Fruit fly (Drosophila melanogaster) whole organism, embryonic: ENCODE measurements around the gene ND-30.

Source experiments
- Blimp-1 ChIP-seq: fragments of 200-800 bp; sonication (Bioruptor generic); optimal IDR thresholded peaks from 3 replicates; lab custom pipeline; 2018; ENCODE audit warnings: missing biosample characterization, missing genetic modification characterization, mild to moderate bottlenecking, moderate library complexity, missing genetic modification reagents
- BtbVII ChIP-seq: fragments of 200-800 bp; sonication (Bioruptor generic); optimal IDR thresholded peaks from 3 replicates; lab custom pipeline; 2017; ENCODE audit warnings: missing biosample characterization, mild to moderate bottlenecking, missing genetic modification characterization
- Bteb2 ChIP-seq: fragments of 200-800 bp; sonication (Bioruptor generic); optimal IDR thresholded peaks from 2 replicates; lab custom pipeline; 2016; ENCODE audit warnings: missing biosample characterization, missing genetic modification characterization
- CG10267 ChIP-seq: fragments of 200-800 bp; sonication (Bioruptor generic); optimal IDR thresholded peaks from 2 replicates; lab custom pipeline; 2018; ENCODE audit warnings: missing biosample characterization, mild to moderate bottlenecking, missing genetic modification characterization, moderate library complexity
- CG10959 ChIP-seq: fragments of 200-800 bp; sonication (Bioruptor generic); IDR thresholded peaks from 2 replicates; pipeline ENCODE4 v1.3.6; 2022; ENCODE audit warnings: missing biosample characterization, missing genetic modification characterization
- CG11723 ChIP-seq: fragments of 200-800 bp; sonication (Bioruptor generic); optimal IDR thresholded peaks from 2 replicates; lab custom pipeline; 2017; ENCODE audit warnings: missing biosample characterization, mild to moderate bottlenecking, missing genetic modification characterization
- CG12659 ChIP-seq: fragments of 200-800 bp; sonication (Bioruptor generic); optimal IDR thresholded peaks from 3 replicates; lab custom pipeline; 2017; ENCODE audit warnings: mild to moderate bottlenecking, missing biosample characterization, missing genetic modification reagents, missing genetic modification characterization
- CG13287 ChIP-seq: fragments of 200-800 bp; sonication (Bioruptor generic); IDR thresholded peaks from 2 replicates; pipeline ENCODE4 v1.3.6; 2022; ENCODE audit warnings: missing biosample characterization, missing genetic modification characterization; ENCODE audit not compliant: partially characterized antibody
- CG13296 ChIP-seq: fragments of 200-800 bp; sonication (Bioruptor generic); optimal IDR thresholded peaks from 3 replicates; lab custom pipeline; 2018; ENCODE audit warnings: missing biosample characterization, mild to moderate bottlenecking, missing genetic modification characterization
- CG14710 ChIP-seq: fragments of 200-800 bp; sonication (Bioruptor generic); optimal IDR thresholded peaks from 3 replicates; lab custom pipeline; 2019; ENCODE audit warnings: missing biosample characterization, mild to moderate bottlenecking, missing genetic modification characterization, moderate library complexity
- CG15269 ChIP-seq: fragments of 200-800 bp; sonication (Bioruptor generic); optimal IDR thresholded peaks from 2 replicates; lab custom pipeline; 2018; ENCODE audit warnings: missing biosample characterization, mild to moderate bottlenecking, missing genetic modification characterization, moderate library complexity
- CG16813 ChIP-seq: fragments of 200-800 bp; sonication (Bioruptor generic); IDR thresholded peaks from 3 replicates; pipeline ENCODE4 v1.3.6; 2022; ENCODE audit warnings: missing biosample characterization, missing genetic modification characterization; ENCODE audit not compliant: partially characterized antibody
- CG16815 ChIP-seq: fragments of 200-800 bp; sonication (Bioruptor generic); optimal IDR thresholded peaks from 3 replicates; lab custom pipeline; 2017; ENCODE audit warnings: missing biosample characterization, mild to moderate bottlenecking, missing genetic modification characterization
- CG16863 ChIP-seq: fragments of 200-800 bp; sonication (Bioruptor generic); optimal IDR thresholded peaks from 3 replicates; lab custom pipeline; 2016; ENCODE audit warnings: missing biosample characterization, missing genetic modification characterization
- CG1792 ChIP-seq: fragments of 200-800 bp; sonication (Bioruptor generic); optimal IDR thresholded peaks from 2 replicates; lab custom pipeline; 2016; ENCODE audit warnings: missing biosample characterization, missing genetic modification characterization
- CG18599 ChIP-seq: fragments of 200-800 bp; sonication (Bioruptor generic); optimal IDR thresholded peaks from 3 replicates; lab custom pipeline; 2017; ENCODE audit warnings: missing biosample characterization, missing genetic modification characterization, mild to moderate bottlenecking, moderate library complexity, missing genetic modification reagents
- CG34224 ChIP-seq: fragments of 200-800 bp; sonication (Bioruptor generic); IDR thresholded peaks from 3 replicates; pipeline ENCODE4 v1.3.6; 2022; ENCODE audit warnings: missing biosample characterization, missing genetic modification characterization; ENCODE audit not compliant: partially characterized antibody
- CG34376 ChIP-seq: fragments of 200-800 bp; sonication (Bioruptor generic); optimal IDR thresholded peaks from 2 replicates; lab custom pipeline; 2018; ENCODE audit warnings: missing biosample characterization, mild to moderate bottlenecking, missing genetic modification characterization
- CG34422 ChIP-seq: fragments of 200-800 bp; sonication (Bioruptor generic); IDR thresholded peaks from 3 replicates; pipeline ENCODE4 v1.3.6; 2022; ENCODE audit warnings: missing biosample characterization, missing genetic modification characterization
- CG6854 ChIP-seq: fragments of 200-800 bp; sonication (Bioruptor generic); optimal IDR thresholded peaks from 3 replicates; lab custom pipeline; 2017; ENCODE audit warnings: missing biosample characterization, mild to moderate bottlenecking, missing genetic modification characterization
- CG7556 ChIP-seq: fragments of 200-800 bp; sonication (Bioruptor generic); optimal IDR thresholded peaks from 2 replicates; lab custom pipeline; 2017; ENCODE audit warnings: missing biosample characterization, mild to moderate bottlenecking, missing genetic modification characterization
- CG7839 ChIP-seq: fragments of 200-800 bp; sonication (Bioruptor generic); optimal IDR thresholded peaks from 3 replicates; lab custom pipeline; 2018; ENCODE audit warnings: missing biosample characterization, mild to moderate bottlenecking, missing genetic modification characterization, moderate library complexity
- CG9932 ChIP-seq: fragments of 200-800 bp; sonication (Bioruptor generic); IDR thresholded peaks from 2 replicates; pipeline ENCODE4 v1.3.6; 2022; ENCODE audit warnings: missing biosample characterization, missing genetic modification characterization
- CrebB ChIP-seq: fragments of 200-800 bp; sonication (Bioruptor generic); optimal IDR thresholded peaks from 3 replicates; lab custom pipeline; 2018; ENCODE audit warnings: missing biosample characterization, mild to moderate bottlenecking, missing genetic modification characterization
- Deaf1 ChIP-seq: fragments of 200-800 bp; optimal IDR thresholded peaks from 3 replicates; lab custom pipeline; 2019; ENCODE audit warnings: missing biosample characterization, mild to moderate bottlenecking, missing genetic modification characterization, moderate library complexity
- Doc3 ChIP-seq: fragments of 200-800 bp; sonication (Bioruptor generic); IDR thresholded peaks from 3 replicates; pipeline ENCODE4 v1.3.6; 2022; ENCODE audit warnings: missing biosample characterization, missing genetic modification characterization; ENCODE audit not compliant: partially characterized antibody
- Fer1 ChIP-seq: fragments of 200-800 bp; sonication (Bioruptor generic); optimal IDR thresholded peaks from 2 replicates; lab custom pipeline; 2017; ENCODE audit warnings: missing biosample characterization, mild to moderate bottlenecking, missing genetic modification characterization
- Hmr ChIP-seq: fragments of 200-800 bp; sonication (Bioruptor generic); optimal IDR thresholded peaks from 3 replicates; lab custom pipeline; 2017; ENCODE audit warnings: mild to moderate bottlenecking, missing biosample characterization, missing genetic modification reagents, missing genetic modification characterization
- MTF-1 ChIP-seq: fragments of 200-800 bp; sonication (Bioruptor generic); optimal IDR thresholded peaks from 2 replicates; lab custom pipeline; 2018; ENCODE audit warnings: missing biosample characterization, mild to moderate bottlenecking, missing genetic modification characterization, borderline replicate concordance
- Mes4 ChIP-seq: fragments of 200-800 bp; sonication (Bioruptor generic); optimal IDR thresholded peaks from 2 replicates; lab custom pipeline; 2016; ENCODE audit warnings: missing biosample characterization, missing genetic modification characterization
- Sox100B ChIP-seq: fragments of 200-800 bp; sonication (Bioruptor generic); optimal IDR thresholded peaks from 3 replicates; lab custom pipeline; 2018; ENCODE audit warnings: missing biosample characterization, mild to moderate bottlenecking, missing genetic modification characterization
- Trl ChIP-seq, 3 experiments: fragments of >200 bp in 2 of 3; fragments of 200-800 bp in 1 of 3; sonication (Bioruptor generic) in 1 of 3; optimal IDR thresholded peaks; 2 replicates in 1 of 3; 3 replicates in 2 of 3; lab custom pipeline; 2016 to 2017; ENCODE audit warnings: missing biosample characterization in 1 of 3, missing genetic modification characterization in 1 of 3
- YL-1 ChIP-seq: fragments of 200-800 bp; sonication (Bioruptor generic); optimal IDR thresholded peaks from 3 replicates; lab custom pipeline; 2017; ENCODE audit warnings: missing biosample characterization, mild to moderate bottlenecking, missing genetic modification characterization
- bbx ChIP-seq: fragments of 200-800 bp; sonication (Bioruptor generic); IDR thresholded peaks from 2 replicates; pipeline ENCODE4 v1.3.6; 2022; ENCODE audit warnings: missing biosample characterization, missing genetic modification characterization; ENCODE audit not compliant: partially characterized antibody
- bcd ChIP-seq: fragments of 200-800 bp; sonication (Bioruptor generic); optimal IDR thresholded peaks from 2 replicates; lab custom pipeline; 2017; ENCODE audit warnings: missing biosample characterization, mild to moderate bottlenecking, missing genetic modification characterization
- chif ChIP-seq, 2 experiments: fragments of 200-800 bp; sonication (Bioruptor generic); optimal IDR thresholded peaks; 3 replicates each; lab custom pipeline; 2016; ENCODE audit warnings: missing biosample characterization in 2 of 2, missing genetic modification characterization in 2 of 2
- danr ChIP-seq: fragments of 200-800 bp; sonication (Bioruptor generic); IDR thresholded peaks from 2 replicates; pipeline ENCODE4 v1.3.6; 2022; ENCODE audit warnings: missing biosample characterization, missing genetic modification characterization
- fd3F ChIP-seq: fragments of 200-800 bp; sonication (Bioruptor generic); optimal IDR thresholded peaks from 2 replicates; lab custom pipeline; 2018; ENCODE audit warnings: missing biosample characterization, mild to moderate bottlenecking, missing genetic modification characterization, moderate library complexity
- grn ChIP-seq: fragments of 200-800 bp; sonication (Bioruptor generic); optimal IDR thresholded peaks from 3 replicates; lab custom pipeline; 2017; ENCODE audit warnings: missing biosample characterization, missing genetic modification characterization
- her ChIP-seq: fragments of 200-800 bp; sonication (Bioruptor generic); optimal IDR thresholded peaks from 2 replicates; lab custom pipeline; 2016; ENCODE audit warnings: missing biosample characterization, missing genetic modification characterization
- insv ChIP-seq, 2 experiments: fragments of 200-800 bp; sonication (Bioruptor generic); optimal IDR thresholded peaks; 3 replicates each; lab custom pipeline; 2016 to 2018; ENCODE audit warnings: missing biosample characterization in 2 of 2, missing genetic modification characterization in 2 of 2
- lmd ChIP-seq: fragments of 200-800 bp; sonication (Bioruptor generic); IDR thresholded peaks from 2 replicates; pipeline ENCODE4 v1.3.6; 2022; ENCODE audit warnings: missing biosample characterization, missing genetic modification characterization
- maf-S ChIP-seq: fragments of 200-800 bp; sonication (Bioruptor generic); optimal IDR thresholded peaks from 2 replicates; lab custom pipeline; 2016; ENCODE audit warnings: missing biosample characterization, missing genetic modification characterization
- nom ChIP-seq: fragments of 200-800 bp; sonication (Bioruptor generic); optimal IDR thresholded peaks from 2 replicates; lab custom pipeline; 2017; ENCODE audit warnings: missing biosample characterization, missing genetic modification characterization, mild to moderate bottlenecking, moderate library complexity, missing genetic modification reagents
- pan ChIP-seq, 4 experiments: fragments of >200 bp in 3 of 4; fragments of 200-800 bp in 1 of 4; sonication (Bioruptor generic) in 1 of 4; optimal IDR thresholded peaks in 3 of 4; IDR thresholded peaks in 1 of 4; 2 replicates each; pipeline versions ENCODE4 v1.3.6 to Lab custom; 2017 to 2022; ENCODE audit warnings: missing biosample characterization in 2 of 4, missing genetic modification characterization in 2 of 4, mixed read lengths in 1 of 4
- sd ChIP-seq: fragments of 200-800 bp; sonication (Bioruptor generic); optimal IDR thresholded peaks from 3 replicates; lab custom pipeline; 2018; ENCODE audit warnings: missing biosample characterization, mild to moderate bottlenecking, missing genetic modification characterization, moderate library complexity
- so ChIP-seq: fragments of 200-800 bp; sonication (Bioruptor generic); IDR thresholded peaks from 3 replicates; pipeline ENCODE4 v1.3.6; 2022; ENCODE audit warnings: missing biosample characterization, missing genetic modification characterization
- vvl ChIP-seq: fragments of 200-800 bp; sonication (Bioruptor generic); IDR thresholded peaks from 2 replicates; pipeline ENCODE4 v1.3.6; 2022; ENCODE audit warnings: missing biosample characterization, missing genetic modification characterization

ND-30 gene

dm6 chr3L:3134064-3134545, 25.3 kb downstream of the ND-30 start (continued):
- TF ChIP-seq lmd, result no peak
- no peak for TF ChIP-seq CG16863 (GFP tag; lab: Kevin White, UChicago)
- TF ChIP-seq MTF-1 (GFP tag; lab: Kevin White, UChicago), result peak; percentile 28
- TF ChIP-seq Bteb2, result no peak
- TF ChIP-seq CG7556 (GFP tag; lab: Kevin White, UChicago), result peak; percentile 42
- TF ChIP-seq insv (GFP tag; optimal IDR thresholded peaks at IDR 0.05; lab: Kevin White, UChicago), result no peak
- peak; percentile 3 for TF ChIP-seq Blimp-1 (GFP tag; lab: Kevin White, UChicago)
- peak; percentile 27 for TF ChIP-seq Fer1 (GFP tag; lab: Kevin White, UChicago)
- no peak for TF ChIP-seq Doc3 (GFP tag; lab: Robert Waterston, UW)
- no peak for TF ChIP-seq fd3F (GFP tag; lab: Kevin White, UChicago)
- peak; percentile 52 for TF ChIP-seq CG7839
- TF ChIP-seq CG11723 (GFP tag; lab: Kevin White, UChicago), result no peak
- no peak for TF ChIP-seq danr (GFP tag; lab: Robert Waterston, UW)
- no peak for TF ChIP-seq her (GFP tag; lab: Kevin White, UChicago)
- peak; percentile 59 for TF ChIP-seq Deaf1 (tag; lab: Kevin White, UChicago)
- TF ChIP-seq pan (optimal IDR thresholded peaks at IDR 0.05; lab: Kevin White, UChicago), result no peak
- peak in 1 of 2 experiments; percentile 14 for TF ChIP-seq pan (GFP tag; optimal IDR thresholded peaks at IDR 0.05 in 1 of 2, IDR thresholded peaks at IDR 0.05 in 1 of 2)
- TF ChIP-seq CG6854 (GFP tag; lab: Kevin White, UChicago), result no peak
- no peak for TF ChIP-seq CG16813 (GFP tag; lab: Robert Waterston, UW)
- TF ChIP-seq CrebB (tag; lab: Kevin White, UChicago), result peak; percentile 5
- peak; percentile 26 for TF ChIP-seq Hmr (GFP tag; lab: Kevin White, UChicago)
- TF ChIP-seq CG12659 (GFP tag; lab: Kevin White, UChicago), result peak; percentile 2
- peak; percentile 55 for TF ChIP-seq BtbVII (GFP tag; lab: Kevin White, UChicago)
- no peak for TF ChIP-seq CG10959 (GFP tag; lab: Robert Waterston, UW)
- peak; percentile 7; the same call in 1 of the 2 replicates for TF ChIP-seq CG13287 (GFP tag; lab: Robert Waterston, UW)
- 0 out of 2 replicates have a peak, but pooled peaks have one; percentile 25 for TF ChIP-seq vvl (GFP tag; lab: Robert Waterston, UW)
- TF ChIP-seq grn (GFP tag; lab: Kevin White, UChicago), result no peak
- TF ChIP-seq chif (GFP tag; optimal IDR thresholded peaks at IDR 0.05; lab: Kevin White, UChicago), result no peak
- TF ChIP-seq bcd (GFP tag; lab: Kevin White, UChicago), result no peak
- TF ChIP-seq maf-S (GFP tag; lab: Kevin White, UChicago), result no peak
- TF ChIP-seq CG13296, result peak; percentile 41
- peak; percentile 0 for TF ChIP-seq sd (tag; lab: Kevin White, UChicago)
- TF ChIP-seq Trl (optimal IDR thresholded peaks at IDR 0.05; lab: Kevin White, UChicago), result peak; percentile 49 to 69
- TF ChIP-seq Trl (GFP tag; optimal IDR thresholded peaks at IDR 0.05; lab: Kevin White, UChicago), result no peak
- TF ChIP-seq CG34224 (GFP tag; lab: Robert Waterston, UW), result peak; percentile 40; the same call in 1 of the 3 replicates
- no peak for TF ChIP-seq CG16815 (GFP tag; lab: Kevin White, UChicago)
- no peak for TF ChIP-seq YL-1 (GFP tag; lab: Kevin White, UChicago)
- peak; percentile 62; the same call in 2 of the 3 replicates for TF ChIP-seq so (GFP tag; lab: Robert Waterston, UW)
- TF ChIP-seq CG15269 (tag; lab: Kevin White, UChicago), result peak; percentile 63
- peak; percentile 1 for TF ChIP-seq nom (GFP tag; lab: Kevin White, UChicago)
- TF ChIP-seq CG1792 (GFP tag; lab: Kevin White, UChicago), result no peak
- no peak for TF ChIP-seq bbx
- no peak for TF ChIP-seq CG34422 (GFP tag; lab: Robert Waterston, UW)
- no peak for TF ChIP-seq Sox100B (GFP tag; lab: Kevin White, UChicago)
- TF ChIP-seq CG18599, result peak; percentile 43
- peak; percentile 6 for TF ChIP-seq CG34376 (GFP tag; lab: Kevin White, UChicago)
- TF ChIP-seq CG10267, result peak; percentile 3
- peak; percentile 3; the same call in 1 of the 2 replicates for TF ChIP-seq CG9932 (GFP tag; lab: Robert Waterston, UW)
- TF ChIP-seq Mes4, result no peak
- TF ChIP-seq CG14710, result no peak
